Worm (Caenorhabditis elegans): ENCODE results near the gene ceh-53.

DNA sequence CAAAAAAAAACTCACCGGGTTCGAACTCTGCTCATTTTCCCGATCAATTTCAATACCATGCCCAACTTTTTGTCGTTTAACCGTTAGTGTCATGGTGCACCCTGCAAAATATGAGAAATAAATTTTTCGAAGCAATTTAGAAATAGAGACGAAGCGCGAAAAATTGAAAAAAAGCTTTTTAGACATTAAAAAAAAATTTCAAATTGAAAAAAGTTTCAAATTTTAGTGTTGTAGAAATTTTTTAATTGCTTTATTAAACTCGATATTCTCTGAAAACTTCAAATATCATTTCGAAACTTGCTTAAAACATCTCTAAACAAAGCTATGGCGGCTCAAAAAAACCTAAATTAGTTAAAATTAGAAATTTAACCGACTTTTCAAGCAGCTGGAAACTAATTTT is 49.5 kb downstream of the ceh-53 start, which contains the start of gene nstp-6:
- no peak for TF ChIP-seq mxl-3 (GFP tag; optimal IDR thresholded peaks at IDR 0.05)
- no peak for TF ChIP-seq dmd-8 (GFP tag; IDR thresholded peaks at IDR 0.05)
- TF ChIP-seq pqm-1 (tag; optimal IDR thresholded peaks at IDR 0.05), result no peak
- no peak for TF ChIP-seq nhr-102 (tag; optimal IDR thresholded peaks at IDR 0.05)
- TF ChIP-seq dve-1 (tag; optimal IDR thresholded peaks at IDR 0.05; ENCODE audit: insufficient read depth), result no peak
- TF ChIP-seq dmd-6 (GFP tag; IDR thresholded peaks at IDR 0.05), result no peak
- TF ChIP-seq ztf-11 (tag; optimal IDR thresholded peaks at IDR 0.05), result no peak
- TF ChIP-seq D1046.2 (GFP tag; IDR thresholded peaks at IDR 0.05), result no peak
- TF ChIP-seq ceh-82 (tag; optimal IDR thresholded peaks at IDR 0.05), result no peak
- no peak for TF ChIP-seq lin-1 (GFP tag; IDR thresholded peaks at IDR 0.05)
- no peak for TF ChIP-seq nhr-76 (tag; optimal IDR thresholded peaks at IDR 0.05)
- no peak for TF ChIP-seq ceh-32 (tag; optimal IDR thresholded peaks at IDR 0.05; ENCODE audit: poor library complexity)
- no peak for TF ChIP-seq unc-130 (GFP tag; optimal IDR thresholded peaks at IDR 0.05)
